Fruit fly (Drosophila melanogaster) whole organism, embryonic: ENCODE data around the gene CG43138.

Experiments
- CG10959 ChIP-seq: fragments of 200-800 bp; sonication (Bioruptor generic); IDR thresholded peaks from 2 replicates; pipeline ENCODE4 v1.3.6; 2022; ENCODE audit warnings: missing biosample characterization, missing genetic modification characterization
- CG17361 ChIP-seq: fragments of 200-800 bp; sonication (Bioruptor generic); IDR thresholded peaks from 3 replicates; pipeline ENCODE4 v1.3.6; 2022; ENCODE audit warnings: missing biosample characterization, missing genetic modification characterization
- CG3163 ChIP-seq: fragments of 200-800 bp; sonication (Bioruptor generic); optimal IDR thresholded peaks from 3 replicates; lab custom pipeline; 2016; ENCODE audit warnings: missing biosample characterization, missing genetic modification characterization
- CG8924 ChIP-seq: fragments of 200-800 bp; optimal IDR thresholded peaks from 3 replicates; lab custom pipeline; 2019; ENCODE audit warnings: missing biosample characterization, mild to moderate bottlenecking, missing genetic modification characterization, moderate library complexity
- CTCF ChIP-seq: fragments of 200-800 bp; sonication (Bioruptor generic); optimal IDR thresholded peaks from 2 replicates; lab custom pipeline; 2017; ENCODE audit warnings: missing biosample characterization, mild to moderate bottlenecking, missing genetic modification characterization, moderate library complexity
- Mad ChIP-seq: fragments of 200-800 bp; sonication (Bioruptor generic); optimal IDR thresholded peaks from 2 replicates; lab custom pipeline; 2016; ENCODE audit warnings: missing biosample characterization, missing genetic modification characterization
- ara ChIP-seq: fragments of 200-800 bp; sonication (Bioruptor generic); IDR thresholded peaks from 2 replicates; pipeline ENCODE4 v1.3.6; 2022; ENCODE audit warnings: missing biosample characterization, missing genetic modification characterization
- dpn ChIP-seq, 2 experiments: fragments of 200-800 bp; sonication (Bioruptor generic); optimal IDR thresholded peaks; 3 replicates each; lab custom pipeline; 2016; ENCODE audit warnings: missing biosample characterization in 2 of 2, missing genetic modification characterization in 2 of 2
- gsb-n ChIP-seq: fragments of 200-800 bp; sonication (Bioruptor generic); optimal IDR thresholded peaks from 3 replicates; lab custom pipeline; 2018; ENCODE audit warnings: missing biosample characterization, mild to moderate bottlenecking, missing genetic modification characterization
- her ChIP-seq: fragments of 200-800 bp; sonication (Bioruptor generic); optimal IDR thresholded peaks from 2 replicates; lab custom pipeline; 2016; ENCODE audit warnings: missing biosample characterization, missing genetic modification characterization
- nmo ChIP-seq: fragments of 200-800 bp; sonication (Bioruptor generic); optimal IDR thresholded peaks from 2 replicates; lab custom pipeline; 2018; ENCODE audit warnings: missing biosample characterization, mild to moderate bottlenecking, missing genetic modification characterization, moderate library complexity
- so ChIP-seq: fragments of 200-800 bp; sonication (Bioruptor generic); IDR thresholded peaks from 3 replicates; pipeline ENCODE4 v1.3.6; 2022; ENCODE audit warnings: missing biosample characterization, missing genetic modification characterization
- tgo ChIP-seq: fragments of 200-800 bp; sonication (Bioruptor generic); IDR thresholded peaks from 3 replicates; pipeline ENCODE4 v1.3.6; 2022; ENCODE audit warnings: missing biosample characterization, missing genetic modification characterization

- TF ChIP-seq CTCF (GFP tag; lab: Kevin White, UChicago) (no peak), tgo (no peak), CG17361 (GFP tag; lab: Robert Waterston, UW) (no peak), Mad (GFP tag; lab: Kevin White, UChicago) (no peak), CG8924 (tag; lab: Kevin White, UChicago) (no peak), CG3163 (GFP tag; lab: Kevin White, UChicago) (no peak), nmo (GFP tag; lab: Kevin White, UChicago) (no peak), so (GFP tag; lab: Robert Waterston, UW) (no peak), CG10959 (GFP tag; lab: Robert Waterston, UW) (no peak), dpn (GFP tag; optimal IDR thresholded peaks at IDR 0.05; lab: Kevin White, UChicago) (no peak), her (no peak), gsb-n (tag; lab: Kevin White, UChicago) (no peak), ara (no peak)
Observed at dm6 chrX:7526099-7526718, 1.9 kb upstream of the CG43138 start.
